Fruit fly (Drosophila melanogaster) whole organism, embryonic: Measurements from ENCODE around the gene CG33203.
A peak's percentile ranks its signal among the peaks of the same experiment; 100 is the strongest.

Experiments
- Atf6 ChIP-seq: fragments of 200-800 bp; sonication (Bioruptor generic); IDR thresholded peaks from 2 replicates; pipeline ENCODE4 v1.3.6; 2022; ENCODE audit warnings: missing biosample characterization, missing genetic modification characterization
- Awh ChIP-seq: fragments of 200-800 bp; sonication (Bioruptor generic); IDR thresholded peaks from 2 replicates; pipeline ENCODE4, ENCODE4 v1.3.6; 2022; ENCODE audit warnings: missing biosample characterization, missing genetic modification characterization
- B-H2 ChIP-seq: fragments of 200-800 bp; sonication (Bioruptor generic); optimal IDR thresholded peaks from 2 replicates; lab custom pipeline; 2018; ENCODE audit warnings: missing biosample characterization, mild to moderate bottlenecking, missing genetic modification characterization
- CG10147 ChIP-seq: fragments of 200-800 bp; sonication (Bioruptor generic); optimal IDR thresholded peaks from 2 replicates; lab custom pipeline; 2019; ENCODE audit warnings: missing biosample characterization, mild to moderate bottlenecking, missing genetic modification characterization, moderate library complexity
- CG10462 ChIP-seq: fragments of 200-800 bp; sonication (Bioruptor generic); optimal IDR thresholded peaks from 2 replicates; lab custom pipeline; 2016; ENCODE audit warnings: missing biosample characterization, missing genetic modification characterization
- CG14014 ChIP-seq: fragments of 200-800 bp; sonication (Bioruptor generic); IDR thresholded peaks from 2 replicates; pipeline ENCODE4 v1.3.6; 2022; ENCODE audit warnings: missing biosample characterization, missing genetic modification characterization
- CG14860 ChIP-seq: fragments of 200-800 bp; sonication (Bioruptor generic); IDR thresholded peaks from 3 replicates; pipeline ENCODE4 v1.3.6; 2022; ENCODE audit warnings: missing biosample characterization, missing genetic modification characterization; ENCODE audit not compliant: partially characterized antibody
- CG15073 ChIP-seq: fragments of 200-800 bp; sonication (Bioruptor generic); optimal IDR thresholded peaks from 2 replicates; lab custom pipeline; 2016; ENCODE audit warnings: missing biosample characterization, missing genetic modification characterization
- CG1832 ChIP-seq: fragments of 200-800 bp; sonication (Bioruptor generic); optimal IDR thresholded peaks from 2 replicates; lab custom pipeline; 2017; ENCODE audit warnings: missing biosample characterization, mild to moderate bottlenecking, missing genetic modification characterization, inconsistent platforms
- CG2678 ChIP-seq: fragments of 200-800 bp; sonication (Bioruptor generic); optimal IDR thresholded peaks from 3 replicates; lab custom pipeline; 2019; ENCODE audit warnings: missing biosample characterization, mild to moderate bottlenecking, missing genetic modification characterization, moderate library complexity
- CG31224 ChIP-seq: fragments of 200-800 bp; sonication (Bioruptor generic); IDR thresholded peaks from 2 replicates; pipeline ENCODE4 v1.3.6; 2022; ENCODE audit warnings: missing biosample characterization, missing genetic modification characterization
- CG3726 ChIP-seq: fragments of 200-800 bp; sonication (Bioruptor generic); IDR thresholded peaks from 3 replicates; pipeline ENCODE4, ENCODE4 v1.3.6; 2022; ENCODE audit warnings: missing biosample characterization, missing genetic modification characterization
- CG3847 ChIP-seq: fragments of 200-800 bp; sonication (Bioruptor generic); IDR thresholded peaks from 2 replicates; pipeline ENCODE4 v1.3.6; 2022; ENCODE audit warnings: missing biosample characterization, missing genetic modification characterization
- CG4617 ChIP-seq: fragments of 200-800 bp; sonication (Bioruptor generic); optimal IDR thresholded peaks from 3 replicates; lab custom pipeline; 2016; ENCODE audit warnings: missing biosample characterization, missing genetic modification characterization, borderline replicate concordance
- CG4707 ChIP-seq: fragments of 200-800 bp; sonication (Bioruptor generic); optimal IDR thresholded peaks from 2 replicates; lab custom pipeline; 2018; ENCODE audit warnings: missing biosample characterization, mild to moderate bottlenecking, missing genetic modification characterization, moderate library complexity
- CG5180 ChIP-seq: fragments of 200-800 bp; sonication (Bioruptor generic); optimal IDR thresholded peaks from 3 replicates; lab custom pipeline; 2017; ENCODE audit warnings: missing biosample characterization, missing genetic modification characterization, mild to moderate bottlenecking, moderate library complexity, missing genetic modification reagents
- CG6765 ChIP-seq: fragments of 200-800 bp; sonication (Bioruptor generic); optimal IDR thresholded peaks from 3 replicates; lab custom pipeline; 2017; ENCODE audit warnings: missing biosample characterization, mild to moderate bottlenecking, missing genetic modification characterization
- CG6813 ChIP-seq: fragments of 200-800 bp; sonication (Bioruptor generic); optimal IDR thresholded peaks from 2 replicates; lab custom pipeline; 2017; ENCODE audit warnings: missing biosample characterization, missing genetic modification characterization, mild to moderate bottlenecking, moderate library complexity, missing genetic modification reagents
- CG7357 ChIP-seq: fragments of 200-800 bp; sonication (Bioruptor generic); IDR thresholded peaks from 3 replicates; pipeline ENCODE4 v1.3.6; 2022; ENCODE audit warnings: missing biosample characterization, missing genetic modification characterization
- CG7963 ChIP-seq: fragments of 200-800 bp; sonication (Bioruptor generic); IDR thresholded peaks from 3 replicates; pipeline ENCODE4 v1.3.6; 2022; ENCODE audit warnings: missing biosample characterization, missing genetic modification characterization; ENCODE audit not compliant: partially characterized antibody
- CG7987 ChIP-seq: fragments of 200-800 bp; sonication (Bioruptor generic); optimal IDR thresholded peaks from 2 replicates; lab custom pipeline; 2018; ENCODE audit warnings: missing biosample characterization, mild to moderate bottlenecking, missing genetic modification characterization, moderate library complexity
- Deaf1 ChIP-seq: fragments of 200-800 bp; optimal IDR thresholded peaks from 3 replicates; lab custom pipeline; 2019; ENCODE audit warnings: missing biosample characterization, mild to moderate bottlenecking, missing genetic modification characterization, moderate library complexity
- Doc3 ChIP-seq: fragments of 200-800 bp; sonication (Bioruptor generic); IDR thresholded peaks from 3 replicates; pipeline ENCODE4 v1.3.6; 2022; ENCODE audit warnings: missing biosample characterization, missing genetic modification characterization; ENCODE audit not compliant: partially characterized antibody
- Dp ChIP-seq: fragments of 200-800 bp; sonication (Bioruptor generic); optimal IDR thresholded peaks from 2 replicates; lab custom pipeline; 2018; ENCODE audit warnings: missing biosample characterization, mild to moderate bottlenecking, missing genetic modification characterization, moderate library complexity
- Drgx ChIP-seq: fragments of 200-800 bp; sonication (Bioruptor generic); IDR thresholded peaks from 2 replicates; pipeline ENCODE4 v1.3.6; 2022; ENCODE audit warnings: missing biosample characterization, missing genetic modification characterization
- Hmr ChIP-seq: fragments of 200-800 bp; sonication (Bioruptor generic); optimal IDR thresholded peaks from 3 replicates; lab custom pipeline; 2017; ENCODE audit warnings: mild to moderate bottlenecking, missing biosample characterization, missing genetic modification reagents, missing genetic modification characterization
- Lhr ChIP-seq: fragments of 200-800 bp; sonication (Bioruptor generic); optimal IDR thresholded peaks from 3 replicates; lab custom pipeline; 2017; ENCODE audit warnings: mild to moderate bottlenecking, missing biosample characterization, missing genetic modification reagents, missing genetic modification characterization
- Mrtf ChIP-seq: fragments of 200-800 bp; sonication (Bioruptor generic); IDR thresholded peaks from 3 replicates; pipeline ENCODE4 v1.3.6; 2022; ENCODE audit warnings: missing biosample characterization, missing genetic modification characterization
- Neu2 ChIP-seq: fragments of 200-800 bp; sonication (Bioruptor generic); optimal IDR thresholded peaks from 3 replicates; lab custom pipeline; 2016; ENCODE audit warnings: missing biosample characterization, missing genetic modification characterization, borderline replicate concordance
- Six4 ChIP-seq: fragments of 200-800 bp; sonication (Bioruptor generic); optimal IDR thresholded peaks from 2 replicates; lab custom pipeline; 2016; ENCODE audit warnings: missing biosample characterization, missing genetic modification characterization
- Sox100B ChIP-seq: fragments of 200-800 bp; sonication (Bioruptor generic); optimal IDR thresholded peaks from 3 replicates; lab custom pipeline; 2018; ENCODE audit warnings: missing biosample characterization, mild to moderate bottlenecking, missing genetic modification characterization
- chn ChIP-seq: fragments of 200-800 bp; sonication (Bioruptor generic); optimal IDR thresholded peaks from 2 replicates; lab custom pipeline; 2016; ENCODE audit warnings: missing biosample characterization, missing genetic modification characterization
- fu2 ChIP-seq: fragments of 200-800 bp; sonication (Bioruptor generic); optimal IDR thresholded peaks from 2 replicates; lab custom pipeline; 2016; ENCODE audit warnings: missing biosample characterization, missing genetic modification characterization
- her ChIP-seq: fragments of 200-800 bp; sonication (Bioruptor generic); optimal IDR thresholded peaks from 2 replicates; lab custom pipeline; 2016; ENCODE audit warnings: missing biosample characterization, missing genetic modification characterization
- hkb ChIP-seq, 2 experiments: fragments of 200-800 bp in 1 of 2; fragments of >200 bp in 1 of 2; sonication (Bioruptor generic) in 1 of 2; IDR thresholded peaks in 1 of 2; optimal IDR thresholded peaks in 1 of 2; 2 replicates each; pipeline versions ENCODE4 v1.3.6 to Lab custom; 2017 to 2022; ENCODE audit warnings: missing biosample characterization in 1 of 2, missing genetic modification characterization in 1 of 2
- pb ChIP-seq: fragments of 200-800 bp; sonication (Bioruptor generic); optimal IDR thresholded peaks from 3 replicates; lab custom pipeline; 2016; ENCODE audit warnings: missing biosample characterization, missing genetic modification characterization
- pros ChIP-seq: fragments of 200-800 bp; sonication (Bioruptor generic); optimal IDR thresholded peaks from 3 replicates; lab custom pipeline; 2019; ENCODE audit warnings: missing biosample characterization, mild to moderate bottlenecking, missing genetic modification characterization, moderate library complexity
- run ChIP-seq: fragments of 200-800 bp; sonication (Bioruptor generic); optimal IDR thresholded peaks from 3 replicates; lab custom pipeline; 2018; ENCODE audit warnings: missing biosample characterization, mild to moderate bottlenecking, missing genetic modification characterization
- sc ChIP-seq, 3 experiments: fragments of >200 bp in 2 of 3; fragments of 200-800 bp in 1 of 3; sonication (Bioruptor generic) in 1 of 3; optimal IDR thresholded peaks; 2 replicates in 2 of 3; 3 replicates in 1 of 3; lab custom pipeline; 2017; ENCODE audit warnings: mild to moderate bottlenecking in 1 of 3, missing biosample characterization in 1 of 3, missing genetic modification characterization in 1 of 3, missing genetic modification reagents in 1 of 3
- sens ChIP-seq: fragments of 200-800 bp; sonication (Bioruptor generic); peaks from one replicate; lab custom pipeline; 2016; ENCODE audit warnings: missing biosample characterization, missing genetic modification characterization
- slbo ChIP-seq: fragments of 200-800 bp; sonication (Bioruptor generic); IDR thresholded peaks from 2 replicates; pipeline ENCODE4 v1.3.6; 2022; ENCODE audit warnings: missing biosample characterization, missing genetic modification characterization
- sna ChIP-seq: fragments of 200-800 bp; sonication (Bioruptor generic); IDR thresholded peaks from 2 replicates; pipeline ENCODE4 v1.3.6; 2022; ENCODE audit warnings: missing biosample characterization, missing genetic modification characterization; ENCODE audit not compliant: partially characterized antibody
- sr ChIP-seq: fragments of 200-800 bp; sonication (Bioruptor generic); IDR thresholded peaks from 3 replicates; pipeline ENCODE4 v1.3.6; 2022; ENCODE audit warnings: missing biosample characterization, missing genetic modification characterization
- tio ChIP-seq: fragments of 200-800 bp; sonication (Bioruptor generic); optimal IDR thresholded peaks from 2 replicates; lab custom pipeline; 2017; ENCODE audit warnings: missing biosample characterization, missing genetic modification characterization, inconsistent platforms
- trem ChIP-seq: fragments of 200-800 bp; optimal IDR thresholded peaks from 3 replicates; lab custom pipeline; 2019; ENCODE audit warnings: missing biosample characterization, mild to moderate bottlenecking, missing genetic modification characterization, moderate library complexity
- ttk ChIP-seq: fragments of 200-800 bp; sonication (Bioruptor generic); IDR thresholded peaks from 2 replicates; pipeline ENCODE4 v2.1.2; 2022; ENCODE audit warnings: missing biosample characterization, missing genetic modification characterization
- tx ChIP-seq: fragments of 200-800 bp; sonication (Bioruptor generic); optimal IDR thresholded peaks from 2 replicates; lab custom pipeline; 2016; ENCODE audit warnings: missing biosample characterization, missing genetic modification characterization
- zfh1 ChIP-seq: fragments of 200-800 bp; sonication (Bioruptor generic); IDR thresholded peaks from 3 replicates; pipeline ENCODE4 v1.3.6; 2022; ENCODE audit warnings: missing biosample characterization, missing genetic modification characterization

CG33203 gene

DNA sequence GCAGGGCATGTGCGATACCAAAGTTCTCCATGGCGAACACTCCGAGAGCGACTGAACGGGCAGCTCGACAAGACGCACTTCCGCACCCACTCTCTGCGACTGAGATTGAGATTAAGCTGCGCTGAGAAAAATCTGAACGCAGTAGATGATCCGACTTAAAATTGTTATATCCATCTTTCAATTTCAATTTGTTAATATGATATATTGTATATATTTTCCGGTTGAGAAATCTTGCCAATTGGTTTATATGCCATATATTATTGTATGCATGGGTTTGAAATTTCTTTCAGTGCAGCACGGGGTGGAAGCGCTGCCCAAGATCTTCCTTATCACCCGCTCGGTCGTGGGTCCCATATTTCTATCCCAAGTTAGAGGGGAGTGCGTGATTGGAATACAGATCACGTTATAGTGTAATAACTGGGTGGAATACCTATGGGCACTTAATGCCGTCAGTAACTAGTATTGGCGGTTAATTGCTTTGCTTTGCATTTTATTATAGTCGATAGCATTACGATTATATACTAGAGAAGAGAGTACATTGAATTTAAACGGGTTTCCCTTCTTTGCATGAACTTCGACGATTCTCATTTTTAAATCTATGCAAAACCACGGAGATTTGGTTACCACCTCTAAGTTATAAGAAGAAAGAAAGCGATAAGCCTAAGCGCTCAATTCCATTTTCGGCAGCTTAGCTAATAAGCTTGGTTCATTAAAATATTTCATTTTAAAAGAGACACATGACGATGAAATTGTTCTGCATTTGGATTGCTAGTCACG, 7.3 kb downstream of the CG33203 start, which contains the start of the genes Nepl19 and Nepl20 (continued):
- TF ChIP-seq Six4 (GFP tag; lab: Kevin White, UChicago) (peak; percentile 50), sr (GFP tag; lab: Robert Waterston, UW) (0 out of 3 replicates have a peak, but pooled peaks have one; percentile 38), hkb (optimal IDR thresholded peaks at IDR 0.05; lab: Kevin White, UChicago) (no peak), hkb (GFP tag; IDR thresholded peaks at IDR 0.05; lab: Robert Waterston, UW) (peak; percentile 78), Sox100B (GFP tag; lab: Kevin White, UChicago) (peak; percentile 58), Atf6 (peak; percentile 78), Hmr (peak; percentile 85), Mrtf (peak; percentile 77), tio (GFP tag; lab: Kevin White, UChicago) (peak; percentile 40), CG10147 (GFP tag; lab: Kevin White, UChicago) (peak; percentile 53), Awh (GFP tag; lab: Robert Waterston, UW) (peak; percentile 69), sens (GFP tag; lab: Kevin White, UChicago) (peak; percentile 93), CG3726 (GFP tag; lab: Robert Waterston, UW) (0 out of 3 replicates have a peak, but pooled peaks have one; percentile 30), zfh1 (GFP tag; lab: Robert Waterston, UW) (peak; percentile 84), Lhr (GFP tag; lab: Kevin White, UChicago) (peak; percentile 32), Doc3 (GFP tag; lab: Robert Waterston, UW) (no peak), CG4707 (GFP tag; lab: Kevin White, UChicago) (peak; percentile 24), CG6765 (GFP tag; lab: Kevin White, UChicago) (peak; percentile 72), chn (GFP tag; lab: Kevin White, UChicago) (peak; percentile 44), sc (optimal IDR thresholded peaks at IDR 0.05; lab: Kevin White, UChicago) (no peak), sc (GFP tag; optimal IDR thresholded peaks at IDR 0.05; lab: Kevin White, UChicago) (peak; percentile 42), ttk (GFP tag; lab: Robert Waterston, UW) (peak; percentile 73), Deaf1 (tag; lab: Kevin White, UChicago) (peak; percentile 44), pb (no peak), CG4617 (no peak), Drgx (GFP tag; lab: Robert Waterston, UW) (peak; percentile 94), CG5180 (GFP tag; lab: Kevin White, UChicago) (peak; percentile 54), CG2678 (peak; percentile 89), sna (no peak), run (tag; lab: Kevin White, UChicago) (peak; percentile 37), pros (GFP tag; lab: Kevin White, UChicago) (no peak), CG7963 (no peak), CG6813 (GFP tag; lab: Kevin White, UChicago) (peak; percentile 72), tx (GFP tag; lab: Kevin White, UChicago) (no peak), CG14860 (GFP tag; lab: Robert Waterston, UW) (no peak), CG1832 (no peak), Neu2 (GFP tag; lab: Kevin White, UChicago) (no peak), B-H2 (GFP tag; lab: Kevin White, UChicago) (no peak), CG10462 (GFP tag; lab: Kevin White, UChicago) (peak; percentile 55), CG7987 (GFP tag; lab: Kevin White, UChicago) (peak; percentile 63), trem (tag; lab: Kevin White, UChicago) (peak; percentile 50), CG7357 (GFP tag; lab: Robert Waterston, UW) (peak; percentile 71), CG31224 (GFP tag; lab: Robert Waterston, UW) (peak; percentile 60), fu2 (peak; percentile 23), CG3847 (peak; percentile 74), CG14014 (GFP tag; lab: Robert Waterston, UW) (peak; percentile 72), CG15073 (GFP tag; lab: Kevin White, UChicago) (peak; percentile 31), her (GFP tag; lab: Kevin White, UChicago) (no peak), slbo (GFP tag; lab: Robert Waterston, UW) (peak; percentile 84), Dp (GFP tag; lab: Kevin White, UChicago) (no peak)
